Worm (Caenorhabditis elegans) whole organism, young adult: ENCODE results near the gene C25E10.12.

Experiments used
- B0261.1 ChIP-seq: sonication (generic microtip); optimal IDR thresholded peaks from 2 replicates; lab custom pipeline; 2016; ENCODE audit warnings: mild to moderate bottlenecking, missing genetic modification characterization, moderate library complexity, missing compliant biosample characterization
- C06A6.2 ChIP-seq: fragments of 200-800 bp; sonication (Bioruptor generic); conservative IDR thresholded peaks from 2 replicates; pipeline ENCODE4 v1.3.6; 2022; ENCODE audit warnings: missing genetic modification characterization, missing compliant biosample characterization
- F10E7.11 ChIP-seq: sonication (generic microtip); optimal IDR thresholded peaks from 2 replicates; lab custom pipeline; 2017; ENCODE audit warnings: mild to moderate bottlenecking, missing genetic modification characterization, moderate library complexity, missing compliant biosample characterization
- F22D6.2 ChIP-seq: sonication (generic microtip); optimal IDR thresholded peaks from 2 replicates; lab custom pipeline; 2016; ENCODE audit warnings: mild to moderate bottlenecking, missing genetic modification characterization, missing compliant biosample characterization
- F52B5.7 ChIP-seq: sonication (generic microtip); optimal IDR thresholded peaks from 2 replicates; lab custom pipeline; 2016; ENCODE audit warnings: mild to moderate bottlenecking, missing genetic modification characterization, missing compliant biosample characterization
- K11D2.4 ChIP-seq: fragments of 200-800 bp; sonication (Bioruptor generic); IDR thresholded peaks from 2 replicates; pipeline ENCODE4 v1.3.6; 2022; ENCODE audit warnings: missing genetic modification reagents, missing genetic modification characterization, missing compliant biosample characterization
- T07F8.4 ChIP-seq: sonication (generic microtip); optimal IDR thresholded peaks from 2 replicates; lab custom pipeline; 2016; ENCODE audit warnings: mild to moderate bottlenecking, missing genetic modification characterization, moderate library complexity, missing compliant biosample characterization
- Y79H2A.3 ChIP-seq: fragments of 200-800 bp; sonication (Bioruptor generic); conservative IDR thresholded peaks from 2 replicates; pipeline ENCODE4 v1.3.6; 2022; ENCODE audit warnings: missing genetic modification reagents, missing genetic modification characterization, missing compliant biosample characterization
- ZK185.1 ChIP-seq: sonication (generic microtip); optimal IDR thresholded peaks from 2 replicates; lab custom pipeline; 2016; ENCODE audit warnings: mild to moderate bottlenecking, missing genetic modification characterization, missing compliant biosample characterization; ENCODE audit not compliant: poor library complexity, severe bottlenecking
- akir-1 ChIP-seq: fragments of 200-800 bp; sonication (Bioruptor generic); optimal IDR thresholded peaks from 2 replicates; lab custom pipeline; 2018; ENCODE audit warnings: mild to moderate bottlenecking, missing genetic modification characterization, moderate library complexity, missing compliant biosample characterization
- atf-7 ChIP-seq: sonication (generic microtip); optimal IDR thresholded peaks from 2 replicates; lab custom pipeline; 2017; ENCODE audit warnings: mild to moderate bottlenecking, missing genetic modification characterization, missing compliant biosample characterization
- athp-1 ChIP-seq: sonication (generic microtip); optimal IDR thresholded peaks from 2 replicates; lab custom pipeline; 2017; ENCODE audit warnings: mild to moderate bottlenecking, missing genetic modification characterization, missing compliant biosample characterization
- attf-5 ChIP-seq: fragments of 200-800 bp; sonication (Bioruptor generic); optimal IDR thresholded peaks from 2 replicates; lab custom pipeline; 2018; ENCODE audit warnings: mild to moderate bottlenecking, missing genetic modification characterization, missing compliant biosample characterization
- attf-6 ChIP-seq: fragments of 200-800 bp; sonication (Bioruptor generic); IDR thresholded peaks from 2 replicates; pipeline ENCODE4 v1.3.6; 2022; ENCODE audit warnings: missing genetic modification reagents, missing genetic modification characterization, missing compliant biosample characterization
- cebp-1 ChIP-seq, 2 experiments: fragments of 200-800 bp in 1 of 2; sonication (Bioruptor generic) in 1 of 2; sonication (generic microtip) in 1 of 2; IDR thresholded peaks in 1 of 2; optimal IDR thresholded peaks in 1 of 2; 2 replicates each; pipeline versions ENCODE4 v1.3.6 to Lab custom; 2017 to 2022; ENCODE audit warnings: missing compliant biosample characterization in 2 of 2, missing genetic modification characterization in 2 of 2, mild to moderate bottlenecking in 1 of 2, missing genetic modification reagents in 1 of 2, moderate library complexity in 1 of 2
- ceh-40 ChIP-seq: fragments of 200-800 bp; sonication (Bioruptor generic); IDR thresholded peaks from 2 replicates; pipeline ENCODE4 v1.3.6; 2022; ENCODE audit warnings: missing genetic modification characterization, missing compliant biosample characterization
- ceh-58 ChIP-seq: fragments of 200-800 bp; sonication (Bioruptor generic); IDR thresholded peaks from 2 replicates; pipeline ENCODE4 v1.3.6; 2022; ENCODE audit warnings: missing genetic modification characterization, missing compliant biosample characterization
- egl-44 ChIP-seq: fragments of 200-800 bp; sonication (Bioruptor generic); IDR thresholded peaks from 2 replicates; pipeline ENCODE4 v1.3.6; 2022; ENCODE audit warnings: missing genetic modification reagents, missing genetic modification characterization, missing compliant biosample characterization
- ekl-4 ChIP-seq: fragments of 200-800 bp; sonication (Bioruptor generic); IDR thresholded peaks from 2 replicates; pipeline ENCODE4 v1.3.6; 2022; ENCODE audit warnings: missing genetic modification reagents, missing genetic modification characterization, missing compliant biosample characterization
- gei-17 ChIP-seq: fragments of 200-800 bp; sonication (Bioruptor generic); optimal IDR thresholded peaks from 2 replicates; lab custom pipeline; 2018; ENCODE audit warnings: mild to moderate bottlenecking, missing genetic modification characterization, missing compliant biosample characterization
- hrde-1 ChIP-seq: sonication (generic microtip); optimal IDR thresholded peaks from 2 replicates; lab custom pipeline; 2016; ENCODE audit warnings: missing genetic modification characterization, mild to moderate bottlenecking, missing compliant biosample characterization, moderate library complexity, missing genotype, missing genetic modification reagents, borderline replicate concordance
- let-526 ChIP-seq: fragments of 200-800 bp; sonication (Bioruptor generic); IDR thresholded peaks from 2 replicates; pipeline ENCODE4 v1.3.6; 2022; ENCODE audit warnings: missing genetic modification reagents, missing genetic modification characterization, missing compliant biosample characterization
- madf-6 ChIP-seq: fragments of 200-800 bp; sonication (Bioruptor generic); IDR thresholded peaks from 2 replicates; pipeline ENCODE4 v1.3.6; 2022; ENCODE audit warnings: missing genetic modification reagents, missing genetic modification characterization, missing compliant biosample characterization
- mcd-1 ChIP-seq: fragments of 200-800 bp; sonication (Bioruptor generic); IDR thresholded peaks from 2 replicates; pipeline ENCODE4 v1.3.6; 2022; ENCODE audit warnings: missing genetic modification reagents, missing genetic modification characterization, missing compliant biosample characterization
- nfyb-1 ChIP-seq: fragments of 200-800 bp; sonication (Bioruptor generic); IDR thresholded peaks from 2 replicates; pipeline ENCODE4 v1.3.6; 2022; ENCODE audit warnings: missing genetic modification reagents, missing genetic modification characterization, missing compliant biosample characterization
- nhr-120 ChIP-seq: fragments of 200-800 bp; sonication (Bioruptor generic); IDR thresholded peaks from 2 replicates; pipeline ENCODE4 v1.3.6; 2022; ENCODE audit warnings: missing genetic modification characterization, missing compliant biosample characterization
- nhr-27 ChIP-seq: fragments of 200-800 bp; sonication (Bioruptor generic); optimal IDR thresholded peaks from 2 replicates; lab custom pipeline; 2018; ENCODE audit warnings: mild to moderate bottlenecking, missing genetic modification characterization, moderate library complexity, missing compliant biosample characterization
- nhr-80 ChIP-seq: sonication (generic microtip); optimal IDR thresholded peaks from 2 replicates; lab custom pipeline; 2016; ENCODE audit warnings: missing genetic modification characterization, missing compliant biosample characterization
- nhr-90 ChIP-seq: sonication (generic microtip); optimal IDR thresholded peaks from 2 replicates; lab custom pipeline; 2016; ENCODE audit warnings: missing genotype, mild to moderate bottlenecking, missing genetic modification characterization, missing compliant biosample characterization
- rcor-1 ChIP-seq: fragments of 200-800 bp; sonication (Bioruptor generic); IDR thresholded peaks from 2 replicates; pipeline ENCODE4 v1.3.6; 2022; ENCODE audit warnings: missing genetic modification reagents, missing genetic modification characterization, missing compliant biosample characterization
- rec-8 ChIP-seq, 2 experiments: sonication (generic microtip); optimal IDR thresholded peaks; 2 replicates each; lab custom pipeline; 2016; ENCODE audit warnings: mild to moderate bottlenecking in 2 of 2, missing genetic modification characterization in 2 of 2, missing genetic modification reagents in 2 of 2, missing genotype in 2 of 2, missing biosample characterization in 1 of 2, missing compliant biosample characterization in 1 of 2, moderate library complexity in 1 of 2
- rpc-1 ChIP-seq, 2 experiments: fragments of 150-350 bp in 1 of 2; sonication (generic microtip) in 1 of 2; optimal IDR thresholded peaks; 2 replicates each; lab custom pipeline; 2014 to 2018; ENCODE audit warnings: missing biosample characterization in 1 of 2, missing genetic modification characterization in 1 of 2, missing genetic modification reagents in 1 of 2, missing genotype in 1 of 2
- sdz-38 ChIP-seq: sonication (generic microtip); optimal IDR thresholded peaks from 2 replicates; lab custom pipeline; 2016; ENCODE audit warnings: missing genotype, missing genetic modification characterization, missing compliant biosample characterization
- snpc-1.1 ChIP-seq: sonication (generic microtip); optimal IDR thresholded peaks from 2 replicates; lab custom pipeline; 2017; ENCODE audit warnings: missing genetic modification characterization, mild to moderate bottlenecking, missing compliant biosample characterization, antibody characterized with exemption, moderate library complexity, missing genotype, missing genetic modification reagents; ENCODE audit not compliant: insufficient read depth
- unc-130 ChIP-seq: sonication (generic microtip); optimal IDR thresholded peaks from 2 replicates; lab custom pipeline; 2016; ENCODE audit warnings: missing genetic modification reagents, missing genetic modification characterization, missing compliant biosample characterization
- unc-62 ChIP-seq: fragments of 150-350 bp; optimal IDR thresholded peaks from 2 replicates; lab custom pipeline; 2014; ENCODE audit warnings: missing biosample characterization, missing genetic modification reagents, missing genetic modification characterization
- ztf-18 ChIP-seq: sonication (generic microtip); optimal IDR thresholded peaks from 2 replicates; lab custom pipeline; 2016; ENCODE audit warnings: missing genotype, mild to moderate bottlenecking, missing genetic modification characterization, missing compliant biosample characterization
- ztf-22 ChIP-seq: fragments of 200-800 bp; sonication (Bioruptor generic); optimal IDR thresholded peaks from 2 replicates; lab custom pipeline; 2018; ENCODE audit warnings: mild to moderate bottlenecking, missing genetic modification characterization, moderate library complexity, missing compliant biosample characterization
- ztf-25 ChIP-seq: fragments of 200-800 bp; sonication (Bioruptor generic); IDR thresholded peaks from 2 replicates; pipeline ENCODE4 v1.3.6; 2022; ENCODE audit warnings: missing genetic modification reagents, missing genetic modification characterization, missing compliant biosample characterization
- ztf-26 ChIP-seq: sonication (generic microtip); optimal IDR thresholded peaks from 2 replicates; lab custom pipeline; 2017; ENCODE audit warnings: missing genetic modification characterization, missing compliant biosample characterization
- ztf-3 ChIP-seq: fragments of 200-800 bp; sonication (Bioruptor generic); optimal IDR thresholded peaks from 2 replicates; lab custom pipeline; 2018; ENCODE audit warnings: mild to moderate bottlenecking, missing genetic modification characterization, missing compliant biosample characterization
- ztf-6 ChIP-seq: fragments of 200-800 bp; sonication (Bioruptor generic); IDR thresholded peaks from 2 replicates; pipeline ENCODE4 v1.3.6; 2022; ENCODE audit warnings: missing genetic modification reagents, missing genetic modification characterization, missing compliant biosample characterization

Gene C25E10.12

DNA sequence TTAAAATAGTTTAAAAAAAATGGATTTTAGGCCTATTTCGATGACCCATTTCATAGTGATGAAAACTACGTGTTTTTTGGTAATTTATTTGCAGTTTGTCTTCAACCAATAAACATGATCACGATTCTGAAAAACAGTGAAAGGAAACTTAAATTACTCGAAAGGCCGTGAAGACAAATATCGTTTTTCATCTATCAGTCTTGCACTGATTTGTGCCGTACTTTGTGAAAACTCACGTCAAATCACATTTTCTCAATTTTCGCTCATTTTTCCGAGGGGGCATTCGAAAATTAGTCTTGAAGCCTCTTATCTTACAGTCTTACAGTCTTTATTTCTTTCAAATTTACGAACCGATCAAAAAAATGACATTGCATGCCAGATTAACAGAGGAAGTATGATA, 3.6 kb downstream of the C25E10.12 start, which contains the start of gene C25E10.11:
Gene C25E10.11, minus strand, starts transcription at position 101 of the 400 bp plus-strand sequence.
- no peak for TF ChIP-seq snpc-1.1 (tag; lab: Kevin White, UChicago)
- no peak for TF ChIP-seq unc-62 (GFP tag; lab: Kevin White, UChicago)
- TF ChIP-seq sdz-38: no peak
- TF ChIP-seq ztf-25 (GFP tag; lab: Robert Waterston, UW): no peak
- no peak for TF ChIP-seq cebp-1 (GFP tag; IDR thresholded peaks at IDR 0.05; lab: Robert Waterston, UW)
- TF ChIP-seq cebp-1 (tag; optimal IDR thresholded peaks at IDR 0.05; lab: Kevin White, UChicago): no peak
- no peak for TF ChIP-seq nhr-27 (tag; lab: Kevin White, UChicago)
- TF ChIP-seq madf-6: no peak
- no peak for TF ChIP-seq ztf-6 (GFP tag; lab: Robert Waterston, UW)
- no peak for TF ChIP-seq egl-44
- no peak for TF ChIP-seq C06A6.2 (GFP tag; lab: Robert Waterston, UW)
- no peak for TF ChIP-seq rcor-1 (GFP tag; lab: Robert Waterston, UW)
- no peak for TF ChIP-seq ceh-58 (GFP tag; lab: Robert Waterston, UW)
- TF ChIP-seq atf-7 (tag; lab: Kevin White, UChicago): no peak
- no peak for TF ChIP-seq unc-130 (GFP tag; lab: Kevin White, UChicago)
- TF ChIP-seq attf-6 (GFP tag; lab: Robert Waterston, UW): no peak
- no peak for TF ChIP-seq hrde-1
- no peak for TF ChIP-seq B0261.1 (tag; lab: Kevin White, UChicago)
- TF ChIP-seq ztf-22 (GFP tag; lab: Kevin White, UChicago): no peak
- no peak for TF ChIP-seq ekl-4 (GFP tag; lab: Robert Waterston, UW)

DNA sequence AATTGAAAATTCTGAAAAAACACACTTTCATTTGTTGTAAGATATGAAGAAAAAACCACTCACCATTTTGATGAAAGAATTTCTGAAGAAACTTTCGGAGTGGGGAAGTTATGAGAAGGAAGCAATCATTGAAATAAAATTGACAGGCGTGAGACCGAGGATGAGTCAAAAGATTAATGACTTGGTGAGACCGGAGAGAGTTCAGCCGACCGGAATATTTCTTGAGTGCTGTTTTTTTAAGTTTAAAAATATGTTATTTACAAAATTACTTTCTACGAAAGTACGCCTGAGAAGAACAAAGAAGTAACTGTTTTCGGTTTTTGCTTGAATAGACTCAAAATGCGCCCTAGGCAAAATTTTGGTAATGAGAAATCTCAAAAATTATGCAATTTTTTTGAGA, 6.0 kb downstream of the C25E10.12 start, which contains the start of gene C25E10.10:
Gene C25E10.10, minus strand, starts transcription at position 101 of the 400 bp plus-strand sequence.
- TF ChIP-seq nhr-80 (tag; lab: Kevin White, UChicago): no peak
- TF ChIP-seq ztf-25 (GFP tag; lab: Robert Waterston, UW): no peak
- TF ChIP-seq attf-5 (GFP tag; lab: Kevin White, UChicago): no peak
- no peak for TF ChIP-seq rec-8 (tag; optimal IDR thresholded peaks at IDR 0.05; lab: Kevin White, UChicago)
- TF ChIP-seq atf-7 (tag; lab: Kevin White, UChicago): no peak
- TF ChIP-seq F10E7.11 (tag; lab: Kevin White, UChicago): no peak
- no peak for TF ChIP-seq nhr-90 (tag; lab: Kevin White, UChicago)
- TF ChIP-seq ZK185.1: no peak
- no peak for TF ChIP-seq nhr-120
- TF ChIP-seq mcd-1 (GFP tag; lab: Robert Waterston, UW): no peak
- no peak for TF ChIP-seq F22D6.2 (tag; lab: Kevin White, UChicago)
- TF ChIP-seq gei-17: no peak
- no peak for TF ChIP-seq hrde-1
- no peak for TF ChIP-seq ceh-40 (GFP tag; lab: Robert Waterston, UW)
- TF ChIP-seq nfyb-1: no peak
- TF ChIP-seq ztf-26: no peak
- no peak for TF ChIP-seq akir-1
- TF ChIP-seq, all 124 proteins: peak for 0

DNA sequence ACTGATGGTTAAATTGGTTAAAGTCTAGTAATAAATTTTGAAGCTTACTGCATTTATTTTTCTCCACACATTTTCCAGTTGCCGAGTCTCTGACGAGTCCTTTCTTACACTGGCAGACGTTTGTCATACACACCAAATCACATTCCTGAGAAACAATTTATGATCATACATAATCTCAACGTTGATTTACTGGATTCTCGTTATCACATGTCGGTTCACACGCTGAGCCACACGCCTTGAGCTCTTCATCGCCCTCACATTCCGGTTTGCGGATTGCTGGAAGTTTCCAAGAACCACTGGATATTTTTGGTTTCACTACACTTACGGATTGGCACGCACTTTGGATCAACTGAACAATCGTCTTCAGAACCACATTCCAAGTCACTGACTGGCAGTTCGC, 6.6 kb downstream of the C25E10.12 start:
- TF ChIP-seq let-526 (GFP tag; lab: Robert Waterston, UW) (no peak), ztf-3 (GFP tag; lab: Kevin White, UChicago) (no peak), F52B5.7 (tag; lab: Kevin White, UChicago) (no peak), K11D2.4 (no peak), rpc-1 (optimal IDR thresholded peaks at IDR 0.05; lab: Kevin White, UChicago) (no peak), rpc-1 (tag; optimal IDR thresholded peaks at IDR 0.05; lab: Kevin White, UChicago) (no peak), T07F8.4 (no peak), ztf-18 (no peak), Y79H2A.3 (GFP tag; lab: Robert Waterston, UW) (no peak), athp-1 (tag; lab: Kevin White, UChicago) (no peak)
